Worm (Caenorhabditis elegans): ENCODE measurements around the gene K10C9.4.

Gene K10C9.4

DNA sequence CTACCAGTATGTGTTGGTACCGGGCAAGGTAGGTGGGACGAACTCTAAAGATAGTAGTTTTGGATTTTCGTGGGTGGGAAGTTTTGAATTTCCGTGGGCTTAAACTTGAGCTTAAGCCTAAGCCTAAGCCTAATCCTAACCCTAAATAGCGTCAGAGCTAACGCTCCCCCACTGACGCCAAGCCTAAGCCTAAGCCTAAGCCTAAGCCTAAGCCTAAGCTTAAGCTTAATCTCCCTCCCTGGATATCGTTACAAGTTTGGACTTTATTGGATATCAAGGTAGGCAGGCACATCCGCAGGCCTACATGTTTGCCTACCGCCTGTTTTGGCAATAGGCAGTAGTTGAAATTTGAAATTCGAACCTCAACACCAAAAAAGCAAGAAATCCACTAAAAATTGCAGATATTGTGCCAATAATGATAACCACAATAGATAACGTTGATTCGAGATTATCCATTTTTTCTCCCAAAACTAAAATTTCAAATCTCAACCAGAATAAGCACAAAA, at the start of gene K10C9.4:
Gene K10C9.4 (minus strand): TSS at position 456 of the 506 bp plus-strand sequence.
- TF ChIP-seq ceh-36 (tag; optimal IDR thresholded peaks at IDR 0.05) (peak; percentile 77), ceh-13 (GFP tag; optimal IDR thresholded peaks at IDR 0.05) (no peak)

DNA sequence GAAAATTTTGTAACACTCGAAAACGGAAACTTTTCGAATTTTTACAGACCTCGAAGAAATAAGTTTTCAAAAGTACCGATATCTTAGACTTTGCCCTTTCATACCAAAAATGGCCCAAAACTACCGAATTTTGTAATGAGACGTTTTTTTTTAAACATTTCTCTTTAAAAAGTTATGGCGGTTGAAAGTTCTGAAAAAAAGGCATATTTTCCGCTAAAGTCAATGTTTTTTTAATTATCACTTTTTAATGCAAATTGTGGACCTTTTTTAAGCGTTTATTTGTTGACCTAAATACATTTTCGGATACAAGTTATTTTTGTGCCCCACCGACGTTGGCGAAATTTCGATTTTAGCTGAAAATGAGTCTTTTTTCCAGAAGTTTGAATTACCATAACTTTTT, 49.8 kb upstream of the K10C9.4 start:
- no peak for TF ChIP-seq ama-1 (optimal IDR thresholded peaks at IDR 0.05)
- no peak for TF ChIP-seq ceh-13 (GFP tag; optimal IDR thresholded peaks at IDR 0.05)
- no peak for TF ChIP-seq tbx-37 (GFP tag; conservative IDR thresholded peaks at IDR 0.05)
- no peak for TF ChIP-seq ceh-36 (tag; optimal IDR thresholded peaks at IDR 0.05)
- TF ChIP-seq flt-1 (GFP tag; IDR thresholded peaks at IDR 0.05) = no peak
- no peak for TF ChIP-seq F13C5.2 (tag; optimal IDR thresholded peaks at IDR 0.05)
- TF ChIP-seq tra-4 (tag; optimal IDR thresholded peaks at IDR 0.05) = no peak

DNA sequence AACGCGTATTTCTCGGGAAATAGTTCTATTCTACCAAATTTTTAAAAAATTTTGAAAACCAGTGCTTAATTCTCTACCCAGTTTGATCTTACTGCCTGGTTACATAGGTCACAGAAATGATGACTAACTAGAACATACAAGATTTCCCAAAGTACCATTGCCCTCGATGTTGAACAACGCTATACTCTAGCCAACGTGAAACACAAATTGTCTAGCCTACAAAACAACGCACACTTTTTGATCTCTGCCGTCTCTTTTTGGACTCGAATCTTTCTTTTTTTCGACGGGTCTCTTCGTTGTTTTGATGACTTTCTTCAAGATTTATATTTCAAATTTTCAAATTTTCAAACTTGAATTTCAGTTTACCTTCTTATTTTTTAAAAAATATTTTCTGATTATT, 47.5 kb upstream of the K10C9.4 start, which contains the start of gene Y50D4B.2:
Gene Y50D4B.2 (plus strand): TSS at position 301 of the 400 bp plus-strand sequence.
- no peak for TF ChIP-seq pes-1 (GFP tag; IDR thresholded peaks at IDR 0.05)
- TF ChIP-seq scrt-1 (GFP tag; IDR thresholded peaks at IDR 0.05) = no peak
- TF ChIP-seq ama-1 (optimal IDR thresholded peaks at IDR 0.05) = no peak
- TF ChIP-seq hmbx-1 (tag; optimal IDR thresholded peaks at IDR 0.05) = no peak
- TF ChIP-seq aly-1 (tag; optimal IDR thresholded peaks at IDR 0.05) = no peak
- no peak for TF ChIP-seq hnd-1 (tag; optimal IDR thresholded peaks at IDR 0.05)
- no peak for TF ChIP-seq ets-7 (tag; optimal IDR thresholded peaks at IDR 0.05)
- no peak for TF ChIP-seq flt-1 (GFP tag; IDR thresholded peaks at IDR 0.05)
- TF ChIP-seq sea-1 (GFP tag; conservative IDR thresholded peaks at IDR 0.05) = no peak
- TF ChIP-seq tbx-37 (GFP tag; conservative IDR thresholded peaks at IDR 0.05) = no peak
- TF ChIP-seq ceh-36 (tag; optimal IDR thresholded peaks at IDR 0.05) = no peak
- no peak for TF ChIP-seq tra-4 (tag; optimal IDR thresholded peaks at IDR 0.05)
- TF ChIP-seq ceh-13 (GFP tag; optimal IDR thresholded peaks at IDR 0.05) = no peak
- no peak for TF ChIP-seq F13C5.2 (tag; optimal IDR thresholded peaks at IDR 0.05)
- no peak for TF ChIP-seq B0310.2 (tag; optimal IDR thresholded peaks at IDR 0.05)
- no peak for TF ChIP-seq hmg-4 (GFP tag; optimal IDR thresholded peaks at IDR 0.05)
- no peak for TF ChIP-seq tbx-11 (GFP tag; IDR thresholded peaks at IDR 0.05)

DNA sequence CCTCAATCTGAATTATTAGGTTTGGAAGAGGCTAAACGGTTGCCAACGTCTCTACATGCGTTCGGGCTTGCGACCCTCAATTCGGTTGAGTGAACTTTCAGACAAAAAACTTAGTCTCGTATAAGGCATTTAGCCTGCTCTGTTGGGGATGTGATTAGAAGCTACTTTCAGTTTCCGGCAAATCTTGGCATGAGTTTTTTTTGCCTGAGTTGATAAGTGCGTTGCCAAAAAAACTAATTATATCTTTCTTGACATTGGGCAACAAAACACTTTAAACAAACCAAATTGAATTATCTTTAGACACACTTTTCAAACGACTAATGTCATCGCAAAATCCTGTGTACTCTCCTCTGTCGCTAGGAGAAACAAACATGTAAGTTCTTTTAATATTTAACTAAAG, 39.5 kb upstream of the K10C9.4 start, which contains the start of gene Y50D4B.4:
Gene Y50D4B.4 (plus strand): TSS at position 301 of the 400 bp plus-strand sequence.
- TF ChIP-seq B0310.2 (tag; optimal IDR thresholded peaks at IDR 0.05) (no peak), tbx-11 (GFP tag; IDR thresholded peaks at IDR 0.05) (no peak), tra-4 (tag; optimal IDR thresholded peaks at IDR 0.05) (no peak), hnd-1 (tag; optimal IDR thresholded peaks at IDR 0.05) (no peak), hmg-4 (GFP tag; optimal IDR thresholded peaks at IDR 0.05) (no peak), ets-7 (tag; optimal IDR thresholded peaks at IDR 0.05) (no peak), F13C5.2 (tag; optimal IDR thresholded peaks at IDR 0.05) (no peak), scrt-1 (GFP tag; IDR thresholded peaks at IDR 0.05) (no peak), ceh-13 (GFP tag; optimal IDR thresholded peaks at IDR 0.05) (no peak), tbx-37 (GFP tag; conservative IDR thresholded peaks at IDR 0.05) (no peak), hmbx-1 (tag; optimal IDR thresholded peaks at IDR 0.05) (no peak), ama-1 (optimal IDR thresholded peaks at IDR 0.05) (no peak), ceh-36 (tag; optimal IDR thresholded peaks at IDR 0.05) (no peak), sea-1 (GFP tag; conservative IDR thresholded peaks at IDR 0.05) (no peak), aly-1 (tag; optimal IDR thresholded peaks at IDR 0.05) (no peak), pes-1 (GFP tag; IDR thresholded peaks at IDR 0.05) (no peak), flt-1 (GFP tag; IDR thresholded peaks at IDR 0.05) (no peak)

DNA sequence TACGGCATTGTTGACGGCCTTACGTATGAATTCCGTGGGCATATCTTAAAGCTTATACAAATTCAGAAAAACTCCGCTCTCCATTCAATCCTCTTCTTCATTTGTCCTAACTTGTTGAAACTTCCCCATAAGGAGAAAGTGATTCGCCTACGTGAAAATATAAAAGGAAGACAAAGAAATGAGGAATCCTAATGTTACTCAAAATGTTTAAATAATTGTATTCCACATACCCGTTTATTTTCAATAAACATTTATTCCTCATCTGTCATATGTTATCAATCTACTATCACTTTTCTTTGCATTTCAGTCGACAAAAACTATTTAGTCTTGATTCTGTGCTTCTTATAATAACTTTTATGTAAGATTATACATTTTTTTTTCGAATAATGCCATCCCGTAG, 35.2 kb upstream of the K10C9.4 start, which contains the start of gene clec-203:
Gene clec-203 (plus strand): TSS at position 301 of the 400 bp plus-strand sequence.
- TF ChIP-seq flt-1 (GFP tag; IDR thresholded peaks at IDR 0.05) (no peak), ceh-36 (tag; optimal IDR thresholded peaks at IDR 0.05) (no peak), hmbx-1 (tag; optimal IDR thresholded peaks at IDR 0.05) (no peak), tbx-11 (GFP tag; IDR thresholded peaks at IDR 0.05) (no peak), scrt-1 (GFP tag; IDR thresholded peaks at IDR 0.05) (no peak), aly-1 (tag; optimal IDR thresholded peaks at IDR 0.05) (no peak), ceh-13 (GFP tag; optimal IDR thresholded peaks at IDR 0.05) (no peak), hnd-1 (tag; optimal IDR thresholded peaks at IDR 0.05) (no peak), B0310.2 (tag; optimal IDR thresholded peaks at IDR 0.05) (no peak), hmg-4 (GFP tag; optimal IDR thresholded peaks at IDR 0.05) (no peak), tra-4 (tag; optimal IDR thresholded peaks at IDR 0.05) (no peak), ets-7 (tag; optimal IDR thresholded peaks at IDR 0.05) (no peak)

DNA sequence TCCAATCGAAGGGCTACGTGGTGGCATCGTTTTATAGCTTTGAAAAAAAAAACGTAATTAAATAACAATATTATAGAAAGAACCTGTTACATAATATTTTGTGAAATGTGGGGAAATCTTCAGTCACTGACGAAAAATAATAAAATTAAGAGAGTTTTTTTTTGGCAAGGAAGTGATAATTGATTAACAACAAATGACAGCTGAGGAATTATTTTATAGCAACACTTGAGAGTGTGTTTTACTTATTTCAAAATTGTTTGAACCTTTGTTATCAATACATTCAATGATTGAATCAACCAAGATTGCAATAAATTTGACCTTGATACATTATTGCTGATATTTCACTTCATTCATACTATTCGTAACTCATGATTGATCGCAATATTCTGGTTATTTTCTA, 31.2 kb upstream of the K10C9.4 start, which contains the start of gene Y50D4B.6:
Gene Y50D4B.6 (plus strand): TSS at position 301 of the 400 bp plus-strand sequence.
- TF ChIP-seq B0310.2 (tag; optimal IDR thresholded peaks at IDR 0.05) (no peak), ets-7 (tag; optimal IDR thresholded peaks at IDR 0.05) (no peak), ceh-36 (tag; optimal IDR thresholded peaks at IDR 0.05) (no peak), scrt-1 (GFP tag; IDR thresholded peaks at IDR 0.05) (no peak), ceh-13 (GFP tag; optimal IDR thresholded peaks at IDR 0.05) (no peak)

DNA sequence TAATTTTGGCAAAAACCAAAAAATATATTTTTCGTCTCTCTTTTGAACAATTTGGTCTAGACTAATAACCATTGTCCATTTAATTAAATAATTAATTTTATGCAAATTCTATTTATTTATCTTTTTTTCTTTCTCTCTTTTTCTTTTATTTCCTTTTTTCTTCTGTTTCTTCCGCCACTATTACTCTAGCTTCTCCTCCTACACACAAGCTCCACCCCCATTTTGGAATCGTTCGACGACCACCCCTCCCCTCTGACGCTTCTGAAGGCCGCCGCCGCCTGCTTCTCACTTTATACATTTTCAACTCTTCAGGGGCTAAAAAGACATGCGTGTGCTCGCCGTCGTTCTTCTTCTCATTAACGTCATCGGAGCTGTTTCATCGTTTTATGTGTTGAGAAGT, 22.1 kb upstream of the K10C9.4 start, which contains the start of gene K10C9.1:
Gene K10C9.1 (plus strand): TSS at position 301 of the 400 bp plus-strand sequence.
- no peak for TF ChIP-seq hnd-1 (tag; optimal IDR thresholded peaks at IDR 0.05)
- no peak for TF ChIP-seq ets-7 (tag; optimal IDR thresholded peaks at IDR 0.05)
- TF ChIP-seq ceh-36 (tag; optimal IDR thresholded peaks at IDR 0.05) = no peak
- TF ChIP-seq ama-1 (optimal IDR thresholded peaks at IDR 0.05) = no peak
- no peak for TF ChIP-seq hmg-4 (GFP tag; optimal IDR thresholded peaks at IDR 0.05)
- TF ChIP-seq pes-1 (GFP tag; IDR thresholded peaks at IDR 0.05) = no peak
- TF ChIP-seq tbx-37 (GFP tag; conservative IDR thresholded peaks at IDR 0.05) = no peak
- TF ChIP-seq sea-1 (GFP tag; conservative IDR thresholded peaks at IDR 0.05) = no peak
- TF ChIP-seq flt-1 (GFP tag; IDR thresholded peaks at IDR 0.05) = no peak
- TF ChIP-seq aly-1 (tag; optimal IDR thresholded peaks at IDR 0.05) = no peak
- no peak for TF ChIP-seq B0310.2 (tag; optimal IDR thresholded peaks at IDR 0.05)
- TF ChIP-seq tra-4 (tag; optimal IDR thresholded peaks at IDR 0.05) = no peak
- TF ChIP-seq ceh-13 (GFP tag; optimal IDR thresholded peaks at IDR 0.05) = no peak

DNA sequence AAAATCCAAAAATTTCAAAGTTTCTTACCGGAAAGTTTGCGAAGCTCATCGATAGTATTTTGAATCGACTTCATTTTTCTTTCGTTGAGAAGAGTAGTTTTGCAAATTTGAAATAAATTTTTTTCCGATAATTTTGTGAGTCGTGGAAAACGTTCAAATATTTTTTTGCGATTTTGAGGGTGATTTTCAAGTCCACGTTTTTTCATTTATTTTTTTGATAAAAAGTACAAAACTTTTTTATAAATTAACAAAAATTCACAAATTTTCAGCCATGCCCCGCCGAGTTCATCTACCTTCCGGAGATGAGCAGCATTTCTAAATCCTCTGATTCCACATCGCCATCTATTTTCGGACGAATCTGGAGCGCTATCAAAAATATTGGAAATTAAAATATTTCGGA, 14.7 kb upstream of the K10C9.4 start, which contains the start of gene K10C9.7:
Gene K10C9.7 (minus strand): TSS at position 101 of the 400 bp plus-strand sequence.
- TF ChIP-seq hmg-4 (GFP tag; optimal IDR thresholded peaks at IDR 0.05) = no peak
- no peak for TF ChIP-seq hnd-1 (tag; optimal IDR thresholded peaks at IDR 0.05)
- TF ChIP-seq tbx-11 (GFP tag; IDR thresholded peaks at IDR 0.05) = no peak
- no peak for TF ChIP-seq flt-1 (GFP tag; IDR thresholded peaks at IDR 0.05)
- TF ChIP-seq tra-4 (tag; optimal IDR thresholded peaks at IDR 0.05) = no peak
- no peak for TF ChIP-seq sea-1 (GFP tag; conservative IDR thresholded peaks at IDR 0.05)
- no peak for TF ChIP-seq tbx-37 (GFP tag; conservative IDR thresholded peaks at IDR 0.05)
- TF ChIP-seq F13C5.2 (tag; optimal IDR thresholded peaks at IDR 0.05) = no peak
- TF ChIP-seq pes-1 (GFP tag; IDR thresholded peaks at IDR 0.05) = no peak
- no peak for TF ChIP-seq ceh-36 (tag; optimal IDR thresholded peaks at IDR 0.05)
- no peak for TF ChIP-seq ets-7 (tag; optimal IDR thresholded peaks at IDR 0.05)
- no peak for TF ChIP-seq hmbx-1 (tag; optimal IDR thresholded peaks at IDR 0.05)
- no peak for TF ChIP-seq ama-1 (optimal IDR thresholded peaks at IDR 0.05)
- no peak for TF ChIP-seq ceh-13 (GFP tag; optimal IDR thresholded peaks at IDR 0.05)
- TF ChIP-seq scrt-1 (GFP tag; IDR thresholded peaks at IDR 0.05) = no peak
- no peak for TF ChIP-seq B0310.2 (tag; optimal IDR thresholded peaks at IDR 0.05)
- TF ChIP-seq aly-1 (tag; optimal IDR thresholded peaks at IDR 0.05) = no peak

Measured in whole organism, early embryonic.